Worm (Caenorhabditis elegans) whole organism, L4 larva: ENCODE measurements around the gene C10G8.4.

Experiments
- aha-1 ChIP-seq: fragments of 150-350 bp; peaks from one replicate; lab custom pipeline; 2014; ENCODE audit warnings: missing biosample characterization, missing genetic modification characterization
- ama-1 ChIP-seq: fragments of 150-350 bp; optimal IDR thresholded peaks from 2 replicates; lab custom pipeline; 2014; ENCODE audit warnings: inconsistent platforms, mixed read lengths
- ceh-62 ChIP-seq: sonication (generic microtip); optimal IDR thresholded peaks from 2 replicates; lab custom pipeline; 2017; ENCODE audit warnings: missing biosample characterization, missing genetic modification characterization
- fkh-10 ChIP-seq: fragments of 150-350 bp; optimal IDR thresholded peaks from 2 replicates; lab custom pipeline; 2014; ENCODE audit warnings: missing biosample characterization, missing genetic modification reagents, missing genetic modification characterization
- fos-1 ChIP-seq: fragments of 150-350 bp; optimal IDR thresholded peaks from 2 replicates; lab custom pipeline; 2014; ENCODE audit warnings: missing biosample characterization, missing genetic modification characterization
- lin-13 ChIP-seq: fragments of 150-350 bp; optimal IDR thresholded peaks from 2 replicates; lab custom pipeline; 2014; ENCODE audit warnings: missing biosample characterization, missing genetic modification reagents, missing genetic modification characterization
- nhr-28 ChIP-seq: fragments of 150-350 bp; optimal IDR thresholded peaks from 2 replicates; lab custom pipeline; 2014; ENCODE audit warnings: missing biosample characterization, missing genetic modification characterization
- nhr-6 ChIP-seq: fragments of 150-350 bp; optimal IDR thresholded peaks from 2 replicates; lab custom pipeline; 2014; ENCODE audit warnings: missing biosample characterization, missing genetic modification characterization
- rbr-2 ChIP-seq: sonication (generic microtip); optimal IDR thresholded peaks from 2 replicates; lab custom pipeline; 2016; ENCODE audit warnings: missing genotype, missing genetic modification characterization, missing compliant biosample characterization

- TF ChIP-seq ama-1 (no peak), rbr-2 (tag; lab: Kevin White, UChicago) (no peak), fos-1 (no peak), nhr-28 (tag; lab: Kevin White, UChicago) (no peak), lin-13 (GFP tag; lab: Kevin White, UChicago) (no peak), ceh-62 (tag; lab: Kevin White, UChicago) (no peak), aha-1 (tag; lab: Kevin White, UChicago) (no peak), nhr-6 (tag; lab: Kevin White, UChicago) (no peak), fkh-10 (GFP tag; lab: Kevin White, UChicago) (no peak)
Measured at ce11 chrV:5319477-5319876, 7.7 kb downstream of the C10G8.4 start, which contains the start of gene ceh-34.
